Fruit fly (Drosophila melanogaster) whole organism, embryonic: ENCODE data around the gene UQCR-6.4L.

Experiments
- Asciz ChIP-seq: fragments of 200-800 bp; sonication (Bioruptor generic); optimal IDR thresholded peaks from 2 replicates; lab custom pipeline; 2017; ENCODE audit warnings: missing biosample characterization, mild to moderate bottlenecking, missing genetic modification characterization, missing genetic modification reagents
- CG10274 ChIP-seq: fragments of 200-800 bp; sonication (Bioruptor generic); optimal IDR thresholded peaks from 3 replicates; lab custom pipeline; 2017; ENCODE audit warnings: missing biosample characterization, mild to moderate bottlenecking, missing genetic modification characterization
- CG10366 ChIP-seq: fragments of 200-800 bp; sonication (Bioruptor generic); IDR thresholded peaks from 2 replicates; pipeline ENCODE4 v1.3.6; 2022; ENCODE audit warnings: missing biosample characterization, missing genetic modification characterization
- CG10431 ChIP-seq: fragments of 200-800 bp; sonication (Bioruptor generic); optimal IDR thresholded peaks from 3 replicates; lab custom pipeline; 2018; ENCODE audit warnings: missing biosample characterization, mild to moderate bottlenecking, missing genetic modification characterization
- CG10959 ChIP-seq: fragments of 200-800 bp; sonication (Bioruptor generic); IDR thresholded peaks from 2 replicates; pipeline ENCODE4 v1.3.6; 2022; ENCODE audit warnings: missing biosample characterization, missing genetic modification characterization
- CG11247 ChIP-seq: fragments of 200-800 bp; sonication (Bioruptor generic); IDR thresholded peaks from 2 replicates; pipeline ENCODE4 v1.3.6; 2022; ENCODE audit warnings: missing biosample characterization, missing genetic modification characterization
- CG11398 ChIP-seq: fragments of 200-800 bp; sonication (Bioruptor generic); optimal IDR thresholded peaks from 2 replicates; lab custom pipeline; 2016; ENCODE audit warnings: missing biosample characterization, missing genetic modification characterization
- CG12391 ChIP-seq: fragments of 200-800 bp; sonication (Bioruptor generic); optimal IDR thresholded peaks from 3 replicates; lab custom pipeline; 2018; ENCODE audit warnings: missing biosample characterization, mild to moderate bottlenecking, missing genetic modification characterization, moderate library complexity
- CG12769 ChIP-seq: fragments of 200-800 bp; sonication (Bioruptor generic); optimal IDR thresholded peaks from 2 replicates; lab custom pipeline; 2019; ENCODE audit warnings: missing biosample characterization, mild to moderate bottlenecking, missing genetic modification characterization, moderate library complexity
- CG13296 ChIP-seq: fragments of 200-800 bp; sonication (Bioruptor generic); optimal IDR thresholded peaks from 3 replicates; lab custom pipeline; 2018; ENCODE audit warnings: missing biosample characterization, mild to moderate bottlenecking, missing genetic modification characterization
- CG13775 ChIP-seq: fragments of 200-800 bp; sonication (Bioruptor generic); optimal IDR thresholded peaks from 3 replicates; lab custom pipeline; 2017; ENCODE audit warnings: missing biosample characterization, mild to moderate bottlenecking, missing genetic modification characterization
- CG15601 ChIP-seq: fragments of 200-800 bp; sonication (Bioruptor generic); optimal IDR thresholded peaks from 3 replicates; lab custom pipeline; 2019; ENCODE audit warnings: missing biosample characterization, mild to moderate bottlenecking, missing genetic modification characterization, moderate library complexity
- CG16779 ChIP-seq: fragments of 200-800 bp; sonication (Bioruptor generic); IDR thresholded peaks from 2 replicates; pipeline ENCODE4 v1.3.6; 2022; ENCODE audit warnings: missing biosample characterization, missing genetic modification characterization
- CG16815 ChIP-seq: fragments of 200-800 bp; sonication (Bioruptor generic); optimal IDR thresholded peaks from 3 replicates; lab custom pipeline; 2017; ENCODE audit warnings: missing biosample characterization, mild to moderate bottlenecking, missing genetic modification characterization
- CG17385 ChIP-seq: fragments of 200-800 bp; sonication (Bioruptor generic); optimal IDR thresholded peaks from 3 replicates; lab custom pipeline; 2018; ENCODE audit warnings: missing biosample characterization, mild to moderate bottlenecking, missing genetic modification characterization
- CG17802 ChIP-seq: fragments of 200-800 bp; sonication (Bioruptor generic); optimal IDR thresholded peaks from 2 replicates; lab custom pipeline; 2018; ENCODE audit warnings: missing biosample characterization, mild to moderate bottlenecking, missing genetic modification characterization, moderate library complexity
- CG30403 ChIP-seq: fragments of 200-800 bp; sonication (Bioruptor generic); optimal IDR thresholded peaks from 3 replicates; lab custom pipeline; 2016; ENCODE audit warnings: missing biosample characterization, missing genetic modification characterization
- CG32532 ChIP-seq: fragments of 200-800 bp; sonication (Bioruptor generic); IDR thresholded peaks from 2 replicates; pipeline ENCODE4 v1.3.6; 2022; ENCODE audit warnings: missing biosample characterization, missing genetic modification characterization
- CG5180 ChIP-seq: fragments of 200-800 bp; sonication (Bioruptor generic); optimal IDR thresholded peaks from 3 replicates; lab custom pipeline; 2017; ENCODE audit warnings: missing biosample characterization, missing genetic modification characterization, mild to moderate bottlenecking, moderate library complexity, missing genetic modification reagents
- CG9437 ChIP-seq: fragments of 200-800 bp; sonication (Bioruptor generic); optimal IDR thresholded peaks from 2 replicates; lab custom pipeline; 2018; ENCODE audit warnings: missing biosample characterization, mild to moderate bottlenecking, missing genetic modification characterization
- CG9609 ChIP-seq: fragments of 200-800 bp; sonication (Bioruptor generic); optimal IDR thresholded peaks from 3 replicates; lab custom pipeline; 2016; ENCODE audit warnings: missing biosample characterization, missing genetic modification characterization
- Chrac-16 ChIP-seq: fragments of 200-800 bp; sonication (Bioruptor generic); optimal IDR thresholded peaks from 3 replicates; lab custom pipeline; 2016; ENCODE audit warnings: missing biosample characterization, missing genetic modification characterization
- CkIIα-i1 ChIP-seq: fragments of 200-800 bp; sonication (Bioruptor generic); IDR thresholded peaks from 2 replicates; pipeline ENCODE4 v1.3.6; 2022; ENCODE audit warnings: missing biosample characterization, missing genetic modification characterization
- Dbx ChIP-seq: fragments of 200-800 bp; sonication (Bioruptor generic); IDR thresholded peaks from 3 replicates; pipeline ENCODE4 v1.3.6; 2022; ENCODE audit warnings: missing biosample characterization, missing genetic modification characterization
- E2f2 ChIP-seq: fragments of 200-800 bp; sonication (Bioruptor generic); IDR thresholded peaks from 2 replicates; pipeline ENCODE4 v1.3.6; 2022; ENCODE audit warnings: missing biosample characterization, missing genetic modification characterization
- Fer2 ChIP-seq: fragments of 200-800 bp; sonication (Bioruptor generic); optimal IDR thresholded peaks from 2 replicates; lab custom pipeline; 2018; ENCODE audit warnings: missing biosample characterization, mild to moderate bottlenecking, missing genetic modification characterization, moderate library complexity
- Lhr ChIP-seq: fragments of 200-800 bp; sonication (Bioruptor generic); optimal IDR thresholded peaks from 3 replicates; lab custom pipeline; 2017; ENCODE audit warnings: mild to moderate bottlenecking, missing biosample characterization, missing genetic modification reagents, missing genetic modification characterization
- NFAT ChIP-seq: fragments of 200-800 bp; sonication (Bioruptor generic); IDR thresholded peaks from 2 replicates; pipeline ENCODE4 v1.3.6; 2022; ENCODE audit warnings: missing biosample characterization, missing genetic modification characterization
- Rx ChIP-seq: fragments of 200-800 bp; sonication (Bioruptor generic); IDR thresholded peaks from 2 replicates; pipeline ENCODE4 v1.3.6; 2022; ENCODE audit warnings: missing biosample characterization, missing genetic modification characterization
- Side ChIP-seq: fragments of 200-800 bp; sonication (Bioruptor generic); optimal IDR thresholded peaks from 2 replicates; lab custom pipeline; 2016; ENCODE audit warnings: missing biosample characterization, missing genetic modification characterization
- Sox100B ChIP-seq: fragments of 200-800 bp; sonication (Bioruptor generic); optimal IDR thresholded peaks from 3 replicates; lab custom pipeline; 2018; ENCODE audit warnings: missing biosample characterization, mild to moderate bottlenecking, missing genetic modification characterization
- Spps ChIP-seq: fragments of 200-800 bp; sonication (Bioruptor generic); optimal IDR thresholded peaks from 2 replicates; lab custom pipeline; 2018; ENCODE audit warnings: missing biosample characterization, mild to moderate bottlenecking, missing genetic modification characterization
- ap ChIP-seq: fragments of 200-800 bp; sonication (Bioruptor generic); IDR thresholded peaks from 2 replicates; pipeline ENCODE4 v1.3.6; 2022; ENCODE audit warnings: missing biosample characterization, missing genetic modification characterization
- ci ChIP-seq: fragments of 200-800 bp; sonication (Bioruptor generic); IDR thresholded peaks from 3 replicates; pipeline ENCODE4 v1.3.6; 2022; ENCODE audit warnings: missing biosample characterization, missing genetic modification characterization
- dan ChIP-seq: fragments of 200-800 bp; sonication (Bioruptor generic); IDR thresholded peaks from 2 replicates; pipeline ENCODE4 v1.3.6; 2022; ENCODE audit warnings: missing biosample characterization, missing genetic modification characterization
- dysf ChIP-seq: fragments of 200-800 bp; sonication (Bioruptor generic); IDR thresholded peaks from 3 replicates; pipeline ENCODE4 v1.3.6; 2022; ENCODE audit warnings: missing biosample characterization, missing genetic modification characterization
- ems ChIP-seq: fragments of 200-800 bp; sonication (Bioruptor generic); optimal IDR thresholded peaks from 3 replicates; lab custom pipeline; 2016; ENCODE audit warnings: missing biosample characterization, missing genetic modification characterization
- gce ChIP-seq: fragments of 200-800 bp; sonication (Bioruptor generic); IDR thresholded peaks from 3 replicates; pipeline ENCODE4 v1.3.6; 2022; ENCODE audit warnings: missing biosample characterization, missing genetic modification characterization
- insv ChIP-seq, 2 experiments: fragments of 200-800 bp; sonication (Bioruptor generic); optimal IDR thresholded peaks; 3 replicates each; lab custom pipeline; 2016 to 2018; ENCODE audit warnings: missing biosample characterization in 2 of 2, missing genetic modification characterization in 2 of 2
- kah ChIP-seq: fragments of 200-800 bp; sonication (Bioruptor generic); optimal IDR thresholded peaks from 2 replicates; lab custom pipeline; 2018; ENCODE audit warnings: missing biosample characterization, mild to moderate bottlenecking, missing genetic modification characterization
- mirr ChIP-seq: fragments of 200-800 bp; sonication (Bioruptor generic); optimal IDR thresholded peaks from 3 replicates; lab custom pipeline; 2018; ENCODE audit warnings: missing biosample characterization, mild to moderate bottlenecking, missing genetic modification characterization
- onecut ChIP-seq: fragments of 200-800 bp; sonication (Bioruptor generic); IDR thresholded peaks from 2 replicates; pipeline ENCODE4 v1.3.6; 2022; ENCODE audit warnings: missing biosample characterization, missing genetic modification characterization
- peb ChIP-seq: fragments of 200-800 bp; sonication (Bioruptor generic); IDR thresholded peaks from 2 replicates; pipeline ENCODE4 v1.3.6; 2022; ENCODE audit warnings: missing biosample characterization, missing genetic modification characterization
- sc ChIP-seq, 3 experiments: fragments of >200 bp in 2 of 3; fragments of 200-800 bp in 1 of 3; sonication (Bioruptor generic) in 1 of 3; optimal IDR thresholded peaks; 2 replicates in 2 of 3; 3 replicates in 1 of 3; lab custom pipeline; 2017; ENCODE audit warnings: mild to moderate bottlenecking in 1 of 3, missing biosample characterization in 1 of 3, missing genetic modification characterization in 1 of 3, missing genetic modification reagents in 1 of 3
- shn ChIP-seq: fragments of 200-800 bp; sonication (Bioruptor generic); optimal IDR thresholded peaks from 3 replicates; lab custom pipeline; 2016; ENCODE audit warnings: missing biosample characterization, missing genetic modification characterization
- tgo ChIP-seq: fragments of 200-800 bp; sonication (Bioruptor generic); IDR thresholded peaks from 3 replicates; pipeline ENCODE4 v1.3.6; 2022; ENCODE audit warnings: missing biosample characterization, missing genetic modification characterization
- unpg ChIP-seq: fragments of 200-800 bp; sonication (Bioruptor generic); optimal IDR thresholded peaks from 3 replicates; lab custom pipeline; 2018; ENCODE audit warnings: missing biosample characterization, mild to moderate bottlenecking, missing genetic modification characterization, moderate library complexity
- zen2 ChIP-seq: fragments of 200-800 bp; sonication (Bioruptor generic); IDR thresholded peaks from 3 replicates; pipeline ENCODE4 v1.3.6; 2022; ENCODE audit warnings: missing biosample characterization, missing genetic modification characterization; ENCODE audit not compliant: partially characterized antibody
- zfh1 ChIP-seq: fragments of 200-800 bp; sonication (Bioruptor generic); IDR thresholded peaks from 3 replicates; pipeline ENCODE4 v1.3.6; 2022; ENCODE audit warnings: missing biosample characterization, missing genetic modification characterization
- zfh2 ChIP-seq: fragments of 200-800 bp; sonication (Bioruptor generic); optimal IDR thresholded peaks from 2 replicates; lab custom pipeline; 2016; ENCODE audit warnings: missing biosample characterization, missing genetic modification characterization

Gene UQCR-6.4L

dm6 chr3L:16542998-16543624 is 23.4 kb upstream of the UQCR-6.4L start, which contains the start of gene CG43373 (continued):
- TF ChIP-seq onecut (GFP tag; lab: Robert Waterston, UW), result no peak
- TF ChIP-seq CG10366 (GFP tag; lab: Robert Waterston, UW), result no peak
- no peak for TF ChIP-seq CG17802 (tag; lab: Kevin White, UChicago)
- no peak for TF ChIP-seq zfh2 (GFP tag; lab: Kevin White, UChicago)
- no peak for TF ChIP-seq CG13296 (GFP tag; lab: Kevin White, UChicago)
- peak; percentile 31; the same call in 1 of the 3 replicates for TF ChIP-seq ci (GFP tag; lab: Robert Waterston, UW)
- TF ChIP-seq E2f2 (GFP tag; lab: Robert Waterston, UW), result no peak
- TF ChIP-seq ap (GFP tag; lab: Robert Waterston, UW), result no peak
- no peak for TF ChIP-seq unpg (GFP tag; lab: Kevin White, UChicago)
- TF ChIP-seq CG13775 (GFP tag; lab: Kevin White, UChicago), result no peak
- no peak for TF ChIP-seq CG16779 (GFP tag; lab: Robert Waterston, UW)
- TF ChIP-seq Spps, result no peak
- TF ChIP-seq CG11398 (GFP tag; lab: Kevin White, UChicago), result no peak
- TF ChIP-seq zfh1 (GFP tag; lab: Robert Waterston, UW), result no peak
- TF ChIP-seq gce (GFP tag; lab: Robert Waterston, UW), result no peak
- TF ChIP-seq Lhr (GFP tag; lab: Kevin White, UChicago), result no peak
- TF ChIP-seq CG12391 (tag; lab: Kevin White, UChicago), result no peak
- TF ChIP-seq NFAT, result 0 out of 2 replicates have a peak, but pooled peaks have one; percentile 7
- no peak for TF ChIP-seq CG12769
- peak; percentile 100 for TF ChIP-seq CG15601 (tag; lab: Kevin White, UChicago)
- peak; percentile 27 for TF ChIP-seq kah (GFP tag; lab: Kevin White, UChicago)
- TF ChIP-seq tgo (GFP tag; lab: Robert Waterston, UW), result no peak
- TF ChIP-seq CG11247, result no peak
- no peak for TF ChIP-seq peb (GFP tag; lab: Robert Waterston, UW)
- TF ChIP-seq CG30403 (GFP tag; lab: Kevin White, UChicago), result no peak
- no peak for TF ChIP-seq Side
- TF ChIP-seq CG9437 (GFP tag; lab: Kevin White, UChicago), result no peak
- TF ChIP-seq CG5180 (GFP tag; lab: Kevin White, UChicago), result peak; percentile 63
- TF ChIP-seq mirr (GFP tag; lab: Kevin White, UChicago), result peak; percentile 16
- TF ChIP-seq Fer2, result no peak
- no peak for TF ChIP-seq Chrac-16 (GFP tag; lab: Kevin White, UChicago)
- no peak for TF ChIP-seq Sox100B (GFP tag; lab: Kevin White, UChicago)
- TF ChIP-seq sc (optimal IDR thresholded peaks at IDR 0.05; lab: Kevin White, UChicago), result no peak
- no peak for TF ChIP-seq sc (GFP tag; optimal IDR thresholded peaks at IDR 0.05; lab: Kevin White, UChicago)
- no peak for TF ChIP-seq shn (GFP tag; lab: Kevin White, UChicago)
- TF ChIP-seq CG10959 (GFP tag; lab: Robert Waterston, UW), result no peak
- peak; percentile 34 for TF ChIP-seq CG17385 (GFP tag; lab: Kevin White, UChicago)
- TF ChIP-seq Rx, result no peak
- TF ChIP-seq Asciz (GFP tag; lab: Kevin White, UChicago), result no peak
- TF ChIP-seq ems, result no peak
- no peak for TF ChIP-seq CG10431 (GFP tag; lab: Kevin White, UChicago)
- no peak for TF ChIP-seq CG16815 (GFP tag; lab: Kevin White, UChicago)
- TF ChIP-seq CG10274, result no peak
- TF ChIP-seq dan (GFP tag; lab: Robert Waterston, UW), result no peak
- TF ChIP-seq CG32532 (GFP tag; lab: Robert Waterston, UW), result peak; percentile 33; the same call in 1 of the 2 replicates
- no peak for TF ChIP-seq zen2 (GFP tag; lab: Robert Waterston, UW)
- no peak for TF ChIP-seq insv (GFP tag; optimal IDR thresholded peaks at IDR 0.05; lab: Kevin White, UChicago)
- TF ChIP-seq Dbx, result no peak; the same call in 2 of the 3 replicates
- no peak for TF ChIP-seq CkIIα-i1 (GFP tag; lab: Robert Waterston, UW)
- no peak for TF ChIP-seq CG9609 (GFP tag; lab: Kevin White, UChicago)
- no peak for TF ChIP-seq dysf
